Worm (Caenorhabditis elegans): ENCODE results near the gene hrpk-2.
A peak's percentile ranks its signal among the peaks of the same experiment; 100 is the strongest.

hrpk-2 gene

ce11 chrIII:7946968-7947491 is 39.9 kb upstream of the hrpk-2 start, which contains the start of gene gsto-1:
TSS of gene gsto-1 (minus strand) at chrIII:7947018.
- TF ChIP-seq ztf-7 (tag; optimal IDR thresholded peaks at IDR 0.05) (peak; percentile 89), dve-1 (tag; optimal IDR thresholded peaks at IDR 0.05; ENCODE audit: insufficient read depth) (peak; percentile 47), vab-7 (GFP tag; IDR thresholded peaks at IDR 0.05) (no peak), daf-16 (GFP tag; optimal IDR thresholded peaks at IDR 0.05) (no peak), daf-16 (tag; optimal IDR thresholded peaks at IDR 0.05) (peak; percentile 81), mep-1 (tag; optimal IDR thresholded peaks at IDR 0.05) (peak; percentile 40), pqm-1 (tag; optimal IDR thresholded peaks at IDR 0.05) (peak; percentile 21), nhr-6 (tag; optimal IDR thresholded peaks at IDR 0.05) (no peak)

DNA sequence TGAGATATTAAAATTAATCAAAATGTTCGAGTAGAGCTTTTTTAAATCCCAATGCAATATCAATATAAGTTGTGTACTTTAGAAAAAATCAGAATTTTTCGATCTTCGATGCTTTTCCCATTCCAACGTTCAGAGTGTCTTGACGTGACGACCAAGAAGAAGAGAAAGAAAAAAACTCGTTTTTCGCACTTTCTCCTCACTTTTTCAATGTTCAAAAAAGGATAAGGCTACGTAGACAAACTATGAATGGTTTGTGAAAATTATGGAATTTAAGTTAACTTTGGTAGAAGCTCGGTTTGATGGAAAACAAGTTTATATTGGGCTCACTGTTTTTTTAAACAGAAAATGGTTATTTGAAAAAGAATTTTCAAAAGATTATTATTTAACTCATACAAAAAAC is 39.2 kb upstream of the hrpk-2 start:
- TF ChIP-seq daf-12 (tag; optimal IDR thresholded peaks at IDR 0.05) = no peak
- TF ChIP-seq ceh-82 (tag; optimal IDR thresholded peaks at IDR 0.05) = no peak
- TF ChIP-seq daf-19 (GFP tag; conservative IDR thresholded peaks at IDR 0.05) = no peak
- TF ChIP-seq hlh-11 (tag; optimal IDR thresholded peaks at IDR 0.05) = no peak
- TF ChIP-seq pha-4 (GFP tag; IDR thresholded peaks at IDR 0.05) = no peak
- no peak for TF ChIP-seq pha-4 (tag; optimal IDR thresholded peaks at IDR 0.05)
- no peak for TF ChIP-seq mxl-2 (GFP tag; conservative IDR thresholded peaks at IDR 0.05)
- no peak for TF ChIP-seq nhr-25 (tag; optimal IDR thresholded peaks at IDR 0.05; ENCODE audit: borderline replicate concordance, insufficient read depth)
- TF ChIP-seq unc-130 (GFP tag; optimal IDR thresholded peaks at IDR 0.05) = no peak
- TF ChIP-seq snpc-4 (tag; optimal IDR thresholded peaks at IDR 0.05) = no peak
- TF ChIP-seq egl-27 (tag; optimal IDR thresholded peaks at IDR 0.05) = no peak
- TF ChIP-seq madf-5 (GFP tag; IDR thresholded peaks at IDR 0.05) = no peak
- no peak for TF ChIP-seq Y75B8A.6 (GFP tag; IDR thresholded peaks at IDR 0.05)
- TF ChIP-seq aly-2 (tag; optimal IDR thresholded peaks at IDR 0.05) = no peak
- TF ChIP-seq Y48G9A.11 (GFP tag; IDR thresholded peaks at IDR 0.05) = no peak
- no peak for TF ChIP-seq mxl-3 (GFP tag; optimal IDR thresholded peaks at IDR 0.05)
- TF ChIP-seq nhr-42 (GFP tag; IDR thresholded peaks at IDR 0.05) = no peak

ce11 chrIII:7948802-7949201 is 38.1 kb upstream of the hrpk-2 start, which contains the start of gene col-90:
TSS of gene col-90 (plus strand) at chrIII:7948838.
- TF ChIP-seq tag-97 (GFP tag; IDR thresholded peaks at IDR 0.05) = no peak
- no peak for TF ChIP-seq mes-2 (tag; optimal IDR thresholded peaks at IDR 0.05; ENCODE audit: poor library complexity, severe bottlenecking)
- no peak for TF ChIP-seq dmd-8 (GFP tag; IDR thresholded peaks at IDR 0.05)
- TF ChIP-seq madf-5 (GFP tag; IDR thresholded peaks at IDR 0.05) = no peak
- peak; percentile 75 for TF ChIP-seq aha-1 (tag)
- no peak for TF ChIP-seq nhr-76 (tag; optimal IDR thresholded peaks at IDR 0.05)
- TF ChIP-seq vab-7 (GFP tag; IDR thresholded peaks at IDR 0.05) = no peak
- TF ChIP-seq fkh-10 (GFP tag; optimal IDR thresholded peaks at IDR 0.05) = no peak
- TF ChIP-seq ama-1 (optimal IDR thresholded peaks at IDR 0.05) = peak; percentile 1
- TF ChIP-seq zip-2 (tag; optimal IDR thresholded peaks at IDR 0.05) = no peak
- no peak for TF ChIP-seq Y105C5A.15 (GFP tag; IDR thresholded peaks at IDR 0.05)

DNA sequence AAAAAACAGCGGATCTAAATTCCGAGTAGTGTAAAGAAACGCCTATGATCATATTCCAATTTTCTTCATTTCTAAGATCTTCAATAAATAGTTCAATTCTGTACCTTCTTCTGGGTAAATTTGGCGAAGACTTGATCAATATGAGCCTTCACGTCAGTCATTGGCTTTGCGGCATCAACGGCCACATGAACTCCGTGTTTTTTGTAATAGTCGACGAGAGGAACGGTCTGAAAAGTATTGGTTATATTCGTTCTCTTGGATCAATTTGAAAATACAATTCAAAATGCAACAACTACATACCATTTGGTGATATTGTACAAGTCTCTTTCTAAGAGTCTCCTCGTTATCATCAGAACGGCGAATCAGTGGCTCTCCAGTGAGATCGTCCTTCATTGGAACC is 36.5 kb upstream of the hrpk-2 start:
- TF ChIP-seq F37D6.2 (tag; optimal IDR thresholded peaks at IDR 0.05) (no peak), dpl-1 (GFP tag; optimal IDR thresholded peaks at IDR 0.05) (no peak), aha-1 (tag) (peak; percentile 92), lin-15B (tag; optimal IDR thresholded peaks at IDR 0.05) (no peak)
